Worm (Caenorhabditis elegans): ENCODE data around the gene F42A9.6.
A peak's percentile ranks its signal among the peaks of the same experiment; 100 is the strongest.

F42A9.6 gene

ce11 chrIV:8620102-8620733 is 11.2 kb downstream of the F42A9.6 start, which contains the start of gene lin-49:
Gene lin-49 (plus strand): TSS chrIV:8620683.
- no peak for TF ChIP-seq ztf-23 (GFP tag; IDR thresholded peaks at IDR 0.05)
- no peak for TF ChIP-seq klf-2 (GFP tag; conservative IDR thresholded peaks at IDR 0.05)
- TF ChIP-seq flt-1 (GFP tag; IDR thresholded peaks at IDR 0.05), result no peak
- no peak for TF ChIP-seq ztf-29 (GFP tag; IDR thresholded peaks at IDR 0.05)
- TF ChIP-seq cog-1 (tag; optimal IDR thresholded peaks at IDR 0.05), result peak; percentile 43
- no peak for TF ChIP-seq tab-1 (GFP tag; IDR thresholded peaks at IDR 0.05)
- no peak for TF ChIP-seq med-1 (GFP tag; optimal IDR thresholded peaks at IDR 0.05; ENCODE audit: insufficient read depth)

DNA sequence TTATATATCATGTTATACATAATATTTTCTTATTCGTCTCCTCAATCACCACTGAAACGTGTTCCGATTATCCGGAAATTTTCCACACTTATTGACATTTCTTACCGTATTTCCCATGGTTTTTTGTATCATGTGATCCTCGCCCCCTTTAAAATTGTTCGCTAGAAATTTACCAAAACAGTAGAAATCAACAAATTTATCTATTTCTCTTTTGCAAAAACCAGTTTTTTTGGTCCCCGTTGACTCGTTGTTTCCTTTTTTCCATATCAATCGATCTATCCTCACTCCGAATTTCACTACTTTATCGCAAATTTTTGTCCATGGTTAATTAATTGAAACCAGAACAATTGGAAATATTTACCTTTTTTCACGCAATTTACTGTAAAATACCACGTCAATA is 16.7 kb downstream of the F42A9.6 start:
- no peak for TF ChIP-seq tab-1 (GFP tag; IDR thresholded peaks at IDR 0.05)
- no peak for TF ChIP-seq ztf-23 (GFP tag; IDR thresholded peaks at IDR 0.05)
- no peak for TF ChIP-seq med-1 (GFP tag; optimal IDR thresholded peaks at IDR 0.05; ENCODE audit: insufficient read depth)
- no peak for TF ChIP-seq klf-2 (GFP tag; conservative IDR thresholded peaks at IDR 0.05)
- no peak for TF ChIP-seq ref-1 (GFP tag; conservative IDR thresholded peaks at IDR 0.05)
- TF ChIP-seq cog-1 (tag; optimal IDR thresholded peaks at IDR 0.05), result no peak
- TF ChIP-seq ztf-29 (GFP tag; IDR thresholded peaks at IDR 0.05), result no peak
- no peak for TF ChIP-seq flt-1 (GFP tag; IDR thresholded peaks at IDR 0.05)
- TF ChIP-seq T22C8.4 (GFP tag; IDR thresholded peaks at IDR 0.05), result no peak

DNA sequence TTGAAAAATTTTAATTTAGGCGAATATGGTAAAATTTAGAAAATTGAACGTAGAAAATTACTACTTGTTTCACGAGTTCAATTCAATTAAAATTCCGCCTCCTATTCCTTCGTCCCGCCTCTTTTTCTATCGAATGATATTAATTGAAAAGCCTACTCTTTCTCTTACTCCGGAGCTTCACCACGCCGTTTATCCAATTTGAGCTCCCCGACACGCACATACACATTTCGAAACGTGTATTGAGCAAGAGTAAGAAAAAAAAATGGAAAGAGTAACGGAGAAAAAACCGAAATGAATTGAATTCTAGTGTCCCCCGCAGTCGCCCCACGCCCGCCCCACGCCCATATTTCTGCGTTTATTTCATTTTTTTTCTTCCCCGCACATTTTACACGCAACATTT is 17.3 kb downstream of the F42A9.6 start:
- TF ChIP-seq cog-1 (tag; optimal IDR thresholded peaks at IDR 0.05), result no peak
- no peak for TF ChIP-seq flt-1 (GFP tag; IDR thresholded peaks at IDR 0.05)
- TF ChIP-seq T22C8.4 (GFP tag; IDR thresholded peaks at IDR 0.05), result no peak
- TF ChIP-seq klf-2 (GFP tag; conservative IDR thresholded peaks at IDR 0.05), result no peak
- no peak for TF ChIP-seq ref-1 (GFP tag; conservative IDR thresholded peaks at IDR 0.05)
- no peak for TF ChIP-seq med-1 (GFP tag; optimal IDR thresholded peaks at IDR 0.05; ENCODE audit: insufficient read depth)
- no peak for TF ChIP-seq tab-1 (GFP tag; IDR thresholded peaks at IDR 0.05)

ce11 chrIV:8627328-8627727 is 18.3 kb downstream of the F42A9.6 start, which contains the start of gene F42A9.11:
Gene F42A9.11 (plus strand): TSS chrIV:8627637.
- TF ChIP-seq klf-2 (GFP tag; conservative IDR thresholded peaks at IDR 0.05), result no peak
- no peak for TF ChIP-seq ref-1 (GFP tag; conservative IDR thresholded peaks at IDR 0.05)
- no peak for TF ChIP-seq ztf-29 (GFP tag; IDR thresholded peaks at IDR 0.05)
- no peak for TF ChIP-seq cog-1 (tag; optimal IDR thresholded peaks at IDR 0.05)
- no peak for TF ChIP-seq flt-1 (GFP tag; IDR thresholded peaks at IDR 0.05)
- TF ChIP-seq med-1 (GFP tag; optimal IDR thresholded peaks at IDR 0.05; ENCODE audit: insufficient read depth), result no peak
- TF ChIP-seq ztf-23 (GFP tag; IDR thresholded peaks at IDR 0.05), result no peak
- no peak for TF ChIP-seq tab-1 (GFP tag; IDR thresholded peaks at IDR 0.05)
- TF ChIP-seq T22C8.4 (GFP tag; IDR thresholded peaks at IDR 0.05), result no peak

DNA sequence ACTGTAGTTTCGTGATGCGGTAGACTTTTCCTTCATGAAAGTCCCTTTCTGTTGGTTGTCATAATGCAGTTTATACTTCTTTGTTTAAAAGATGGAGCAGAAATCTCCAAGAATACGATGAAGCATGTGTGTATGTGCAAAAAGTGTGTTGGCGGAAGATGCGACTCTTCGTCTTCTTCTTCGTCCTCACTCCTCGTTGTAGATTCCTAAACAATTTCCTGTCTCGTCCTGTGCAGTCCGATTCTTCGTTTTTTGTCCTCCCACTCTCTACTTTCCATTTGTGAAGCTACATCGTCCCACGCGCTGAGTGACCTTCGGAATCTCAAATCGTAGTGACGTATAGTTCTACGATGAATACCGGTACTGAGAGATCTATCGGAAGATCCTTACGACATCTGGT is 19.2 kb downstream of the F42A9.6 start:
- TF ChIP-seq flt-1 (GFP tag; IDR thresholded peaks at IDR 0.05) (no peak), T22C8.4 (GFP tag; IDR thresholded peaks at IDR 0.05) (no peak), cog-1 (tag; optimal IDR thresholded peaks at IDR 0.05) (no peak), tab-1 (GFP tag; IDR thresholded peaks at IDR 0.05) (no peak), ztf-23 (GFP tag; IDR thresholded peaks at IDR 0.05) (no peak), klf-2 (GFP tag; conservative IDR thresholded peaks at IDR 0.05) (no peak)

DNA sequence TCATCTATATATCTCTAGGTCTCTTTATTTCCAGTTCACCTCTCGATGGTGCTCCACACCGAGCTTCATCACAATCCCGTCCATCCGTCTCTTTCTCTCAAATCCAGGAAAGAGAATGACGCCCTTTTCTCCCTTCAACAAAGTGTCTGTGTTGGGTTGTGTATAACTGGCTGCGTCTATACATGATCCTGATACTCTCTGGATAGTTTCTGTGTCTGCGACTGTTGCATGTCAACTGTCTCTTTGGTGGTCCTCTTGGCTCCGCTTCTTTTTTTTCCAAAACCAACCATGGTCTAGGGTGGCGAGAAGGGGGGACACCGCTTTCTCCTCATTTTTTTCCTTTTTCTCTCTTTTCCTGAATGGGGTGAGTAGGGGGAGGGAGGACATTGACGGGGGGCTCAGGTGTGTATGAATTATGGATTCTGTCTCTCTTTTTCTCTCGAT is 20.6 kb downstream of the F42A9.6 start:
- TF ChIP-seq cog-1 (tag; optimal IDR thresholded peaks at IDR 0.05), result no peak
- 0 out of 2 replicates have a peak, but pooled peaks have one; percentile 5 for TF ChIP-seq flt-1 (GFP tag; IDR thresholded peaks at IDR 0.05)
- no peak for TF ChIP-seq tab-1 (GFP tag; IDR thresholded peaks at IDR 0.05)
- no peak for TF ChIP-seq klf-2 (GFP tag; conservative IDR thresholded peaks at IDR 0.05)
- TF ChIP-seq med-1 (GFP tag; optimal IDR thresholded peaks at IDR 0.05; ENCODE audit: insufficient read depth), result no peak
- 0 out of 2 replicates have a peak, but pooled peaks have one; percentile 43 for TF ChIP-seq ztf-23 (GFP tag; IDR thresholded peaks at IDR 0.05)

DNA sequence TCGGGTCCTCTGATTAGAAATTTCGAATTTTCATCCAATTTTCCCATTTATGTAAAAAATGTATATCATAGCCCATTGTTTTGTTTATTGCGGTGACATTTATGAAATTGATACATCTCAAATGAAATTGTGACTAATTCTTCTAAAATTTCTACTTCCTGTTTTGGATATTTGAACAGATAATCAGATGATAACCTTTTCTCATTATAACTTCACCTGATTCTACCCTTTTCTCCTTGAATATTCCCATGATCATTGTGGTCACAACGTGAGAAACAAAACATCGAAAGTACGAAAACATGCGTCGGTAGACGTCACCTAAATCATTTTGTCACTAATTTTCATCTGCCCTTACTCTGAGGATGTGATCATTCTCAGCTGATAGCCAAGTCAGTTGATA is 21.2 kb downstream of the F42A9.6 start:
- TF ChIP-seq klf-2 (GFP tag; conservative IDR thresholded peaks at IDR 0.05) (no peak), ztf-29 (GFP tag; IDR thresholded peaks at IDR 0.05) (no peak), ref-1 (GFP tag; conservative IDR thresholded peaks at IDR 0.05) (no peak), T22C8.4 (GFP tag; IDR thresholded peaks at IDR 0.05) (no peak), flt-1 (GFP tag; IDR thresholded peaks at IDR 0.05) (no peak), cog-1 (tag; optimal IDR thresholded peaks at IDR 0.05) (no peak), med-1 (GFP tag; optimal IDR thresholded peaks at IDR 0.05; ENCODE audit: insufficient read depth) (no peak), tab-1 (GFP tag; IDR thresholded peaks at IDR 0.05) (no peak), ztf-23 (GFP tag; IDR thresholded peaks at IDR 0.05) (no peak)

DNA sequence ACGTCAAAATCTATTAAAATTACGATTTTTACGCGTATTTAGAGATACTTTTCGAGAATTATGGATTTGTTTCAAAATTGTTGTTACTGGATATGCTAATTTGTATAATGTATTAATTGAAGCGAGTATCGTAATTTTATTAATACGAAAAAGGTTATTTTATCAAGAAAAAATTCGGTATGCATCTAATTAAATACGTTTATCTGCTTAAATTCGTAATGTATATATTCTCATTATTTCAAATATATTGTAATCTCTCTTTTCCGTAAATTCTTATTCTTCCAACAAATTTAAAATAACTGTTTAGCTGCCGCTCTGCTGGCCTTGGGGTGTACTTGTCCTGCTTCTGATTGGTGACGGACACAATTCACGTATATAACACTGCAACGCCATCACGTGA is 22.0 kb downstream of the F42A9.6 start, which contains the start of gene dgk-4:
Gene dgk-4 (plus strand): TSS at position 301 of the 400 bp plus-strand sequence.
- no peak for TF ChIP-seq med-1 (GFP tag; optimal IDR thresholded peaks at IDR 0.05; ENCODE audit: insufficient read depth)
- TF ChIP-seq flt-1 (GFP tag; IDR thresholded peaks at IDR 0.05), result no peak
- TF ChIP-seq tab-1 (GFP tag; IDR thresholded peaks at IDR 0.05), result no peak
- TF ChIP-seq ztf-29 (GFP tag; IDR thresholded peaks at IDR 0.05), result no peak
- no peak for TF ChIP-seq T22C8.4 (GFP tag; IDR thresholded peaks at IDR 0.05)
- TF ChIP-seq cog-1 (tag; optimal IDR thresholded peaks at IDR 0.05), result no peak
- no peak for TF ChIP-seq ref-1 (GFP tag; conservative IDR thresholded peaks at IDR 0.05)
- TF ChIP-seq ztf-23 (GFP tag; IDR thresholded peaks at IDR 0.05), result no peak
- TF ChIP-seq klf-2 (GFP tag; conservative IDR thresholded peaks at IDR 0.05), result no peak

DNA sequence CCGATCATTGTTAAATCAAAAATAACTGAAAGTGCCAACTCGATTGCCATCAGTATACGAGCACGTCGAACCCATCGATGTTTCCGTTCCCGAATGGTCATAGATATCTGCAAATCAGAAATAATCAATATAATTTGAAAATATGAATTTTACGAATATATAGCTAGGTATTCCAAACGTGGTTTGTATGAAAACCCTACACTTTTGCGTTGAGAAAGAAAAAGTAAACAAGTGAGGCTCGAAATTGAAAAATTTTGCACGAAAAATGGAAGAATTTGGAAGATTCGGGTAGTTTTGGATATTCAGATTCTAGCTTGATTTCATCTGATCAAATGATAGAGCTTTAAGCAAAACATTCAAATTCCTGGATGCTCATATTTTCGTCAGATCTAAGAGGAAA is 29.7 kb downstream of the F42A9.6 start, which contains the start of gene F42A9.9:
Gene F42A9.9 (minus strand): TSS at position 101 of the 400 bp plus-strand sequence.
- TF ChIP-seq tab-1 (GFP tag; IDR thresholded peaks at IDR 0.05) (no peak), med-1 (GFP tag; optimal IDR thresholded peaks at IDR 0.05; ENCODE audit: insufficient read depth) (no peak), flt-1 (GFP tag; IDR thresholded peaks at IDR 0.05) (no peak), ztf-23 (GFP tag; IDR thresholded peaks at IDR 0.05) (no peak), ztf-29 (GFP tag; IDR thresholded peaks at IDR 0.05) (no peak), cog-1 (tag; optimal IDR thresholded peaks at IDR 0.05) (no peak), klf-2 (GFP tag; conservative IDR thresholded peaks at IDR 0.05) (no peak), T22C8.4 (GFP tag; IDR thresholded peaks at IDR 0.05) (no peak), ref-1 (GFP tag; conservative IDR thresholded peaks at IDR 0.05) (no peak)
